Worm (Caenorhabditis elegans) whole organism, L1 larva: ENCODE data around the gene M163.8.
A peak's percentile ranks its signal among the peaks of the same experiment; 100 is the strongest.

Experiments
- C16A3.4 ChIP-seq: fragments of 150-350 bp; optimal IDR thresholded peaks from 2 replicates; lab custom pipeline; 2014; ENCODE audit warnings: missing biosample characterization, missing genetic modification characterization
- Y116A8C.19 ChIP-seq: sonication (generic microtip); optimal IDR thresholded peaks from 2 replicates; lab custom pipeline; 2016; ENCODE audit warnings: missing compliant biosample characterization, missing genetic modification characterization, borderline replicate concordance
- ama-1 ChIP-seq: fragments of 150-350 bp; optimal IDR thresholded peaks from 2 replicates; lab custom pipeline; 2014
- ceh-82 ChIP-seq, 3 experiments: fragments of 150-350 bp in 1 of 3; sonication (generic microtip) in 2 of 3; optimal IDR thresholded peaks; 2 replicates each; lab custom pipeline; 2014 to 2017; ENCODE audit warnings: missing biosample characterization in 3 of 3, missing genetic modification characterization in 3 of 3
- dpl-1 ChIP-seq, 3 experiments: fragments of 150-350 bp in 2 of 3; sonication (generic microtip) in 1 of 3; optimal IDR thresholded peaks; 2 replicates each; lab custom pipeline; 2014 to 2017; ENCODE audit warnings: missing biosample characterization in 3 of 3, missing genetic modification characterization in 3 of 3, missing genetic modification reagents in 3 of 3
- dsc-1 ChIP-seq: sonication (generic microtip); optimal IDR thresholded peaks from 2 replicates; lab custom pipeline; 2016; ENCODE audit warnings: mild to moderate bottlenecking, missing genetic modification characterization, missing compliant biosample characterization
- egl-13 ChIP-seq: sonication (generic microtip); optimal IDR thresholded peaks from 2 replicates; lab custom pipeline; 2016; ENCODE audit warnings: missing genotype, missing genetic modification reagents, missing genetic modification characterization, missing compliant biosample characterization
- egl-27 ChIP-seq, 2 experiments: fragments of 150-350 bp in 1 of 2; sonication (generic microtip); optimal IDR thresholded peaks; 3 replicates each; lab custom pipeline; 2017 to 2018; ENCODE audit warnings: missing biosample characterization in 2 of 2, missing genetic modification characterization in 2 of 2, missing genetic modification reagents in 2 of 2
- elt-2 ChIP-seq: sonication (generic microtip); optimal IDR thresholded peaks from 2 replicates; lab custom pipeline; 2016; ENCODE audit warnings: missing genetic modification characterization, mild to moderate bottlenecking, inconsistent platforms, missing compliant biosample characterization, missing genetic modification reagents
- elt-3 ChIP-seq, 6 experiments: fragments of 150-350 bp in 1 of 6; sonication (generic microtip); optimal IDR thresholded peaks; 2 replicates each; lab custom pipeline; 2017 to 2018; ENCODE audit warnings: missing biosample characterization in 6 of 6, missing genetic modification characterization in 6 of 6, inconsistent platforms in 1 of 6
- fkh-8 ChIP-seq: sonication (generic microtip); optimal IDR thresholded peaks from 2 replicates; lab custom pipeline; 2016; ENCODE audit warnings: mild to moderate bottlenecking, missing genetic modification characterization, missing compliant biosample characterization
- fos-1 ChIP-seq: fragments of 150-350 bp; optimal IDR thresholded peaks from 2 replicates; lab custom pipeline; 2014; ENCODE audit warnings: missing biosample characterization, missing genetic modification characterization
- grh-1 ChIP-seq: fragments of 200-800 bp; sonication (Bioruptor generic); IDR thresholded peaks from 2 replicates; pipeline ENCODE4 v1.3.6; 2022; ENCODE audit warnings: missing genetic modification reagents, missing genetic modification characterization, missing compliant biosample characterization
- hpl-2 ChIP-seq: fragments of 150-350 bp; optimal IDR thresholded peaks from 2 replicates; lab custom pipeline; 2014; ENCODE audit warnings: missing biosample characterization, missing genetic modification reagents, missing genetic modification characterization
- jun-1 ChIP-seq: fragments of 150-350 bp; optimal IDR thresholded peaks from 2 replicates; lab custom pipeline; 2014; ENCODE audit warnings: missing biosample characterization, missing genetic modification reagents, missing genetic modification characterization
- lin-13 ChIP-seq: fragments of 150-350 bp; optimal IDR thresholded peaks from 2 replicates; lab custom pipeline; 2014; ENCODE audit warnings: missing biosample characterization, missing genetic modification reagents, missing genetic modification characterization
- lin-14 ChIP-seq: fragments of 200-800 bp; sonication (Bioruptor generic); optimal IDR thresholded peaks from 2 replicates; lab custom pipeline; 2018; ENCODE audit warnings: mild to moderate bottlenecking, missing genetic modification characterization, moderate library complexity, missing compliant biosample characterization
- lin-15B ChIP-seq: fragments of 150-350 bp; sonication (generic microtip); optimal IDR thresholded peaks from 3 replicates; lab custom pipeline; 2014; ENCODE audit warnings: missing biosample characterization, missing genetic modification characterization
- lir-3 ChIP-seq: sonication (generic microtip); optimal IDR thresholded peaks from 2 replicates; lab custom pipeline; 2016; ENCODE audit warnings: mild to moderate bottlenecking, missing genetic modification characterization, moderate library complexity, missing compliant biosample characterization; ENCODE audit not compliant: poor library complexity
- lsy-2 ChIP-seq, 2 experiments: fragments of 150-350 bp; optimal IDR thresholded peaks; 2 replicates each; lab custom pipeline; 2014; ENCODE audit warnings: missing biosample characterization in 2 of 2, missing genetic modification characterization in 2 of 2
- nhr-11 ChIP-seq: fragments of 150-350 bp; optimal IDR thresholded peaks from 2 replicates; lab custom pipeline; 2014; ENCODE audit warnings: missing biosample characterization, missing genetic modification characterization
- nhr-12 ChIP-seq: sonication (generic microtip); optimal IDR thresholded peaks from 2 replicates; lab custom pipeline; 2017; ENCODE audit warnings: missing biosample characterization, missing genetic modification characterization
- nhr-19 ChIP-seq: fragments of 200-800 bp; sonication (Bioruptor generic); conservative IDR thresholded peaks from 2 replicates; pipeline ENCODE4 v1.3.6; 2022; ENCODE audit warnings: missing genetic modification characterization, missing compliant biosample characterization
- nhr-20 ChIP-seq: sonication (generic microtip); optimal IDR thresholded peaks from 2 replicates; lab custom pipeline; 2016; ENCODE audit warnings: mild to moderate bottlenecking, missing genetic modification characterization, missing compliant biosample characterization
- nhr-47 ChIP-seq: sonication (generic microtip); optimal IDR thresholded peaks from 2 replicates; lab custom pipeline; 2016; ENCODE audit warnings: mild to moderate bottlenecking, missing genetic modification characterization, moderate library complexity, missing compliant biosample characterization
- nhr-71 ChIP-seq: sonication (generic microtip); optimal IDR thresholded peaks from 2 replicates; lab custom pipeline; 2016; ENCODE audit warnings: mild to moderate bottlenecking, missing genetic modification characterization, moderate library complexity, missing compliant biosample characterization
- nhr-76 ChIP-seq: sonication (generic microtip); optimal IDR thresholded peaks from 2 replicates; lab custom pipeline; 2017; ENCODE audit warnings: missing biosample characterization, missing genetic modification characterization
- nhr-77 ChIP-seq: fragments of 150-350 bp; optimal IDR thresholded peaks from 2 replicates; lab custom pipeline; 2014; ENCODE audit warnings: missing biosample characterization, missing genetic modification characterization
- nhr-84 ChIP-seq: sonication (generic microtip); optimal IDR thresholded peaks from 2 replicates; lab custom pipeline; 2017; ENCODE audit warnings: missing biosample characterization, missing genetic modification characterization
- pax-3 ChIP-seq: fragments of 200-800 bp; sonication (Bioruptor generic); optimal IDR thresholded peaks from 2 replicates; lab custom pipeline; 2018; ENCODE audit warnings: mild to moderate bottlenecking, missing genetic modification characterization, moderate library complexity, missing compliant biosample characterization
- skn-1 ChIP-seq: fragments of 150-350 bp; optimal IDR thresholded peaks from 2 replicates; lab custom pipeline; 2014; ENCODE audit warnings: missing biosample characterization, missing genetic modification characterization
- snpc-4 ChIP-seq: fragments of 150-350 bp; optimal IDR thresholded peaks from 2 replicates; lab custom pipeline; 2014; ENCODE audit warnings: missing biosample characterization, missing genetic modification characterization
- snu-23 ChIP-seq: sonication (generic microtip); optimal IDR thresholded peaks from 2 replicates; lab custom pipeline; 2016; ENCODE audit warnings: missing genetic modification characterization, missing compliant biosample characterization
- sox-4 ChIP-seq: sonication (generic microtip); optimal IDR thresholded peaks from 2 replicates; lab custom pipeline; 2016; ENCODE audit warnings: missing genetic modification characterization, missing compliant biosample characterization
- swsn-7 ChIP-seq: sonication (generic microtip); optimal IDR thresholded peaks from 2 replicates; lab custom pipeline; 2016; ENCODE audit warnings: missing genetic modification characterization, missing compliant biosample characterization
- tbx-2 ChIP-seq: sonication (generic microtip); optimal IDR thresholded peaks from 2 replicates; lab custom pipeline; 2016; ENCODE audit warnings: missing genetic modification characterization, missing compliant biosample characterization
- tlp-1 ChIP-seq: fragments of 150-350 bp; optimal IDR thresholded peaks from 2 replicates; lab custom pipeline; 2014; ENCODE audit warnings: missing biosample characterization, missing genetic modification characterization
- unc-130 ChIP-seq: fragments of 150-350 bp; optimal IDR thresholded peaks from 2 replicates; lab custom pipeline; 2017; ENCODE audit warnings: missing biosample characterization, missing genetic modification characterization, inconsistent platforms
- unc-86 ChIP-seq: sonication (generic microtip); optimal IDR thresholded peaks from 2 replicates; lab custom pipeline; 2016; ENCODE audit warnings: missing genetic modification characterization, missing compliant biosample characterization
- vab-15 ChIP-seq: sonication (generic microtip); optimal IDR thresholded peaks from 2 replicates; lab custom pipeline; 2017; ENCODE audit warnings: missing genotype, mild to moderate bottlenecking, missing genetic modification characterization, missing compliant biosample characterization
- xbp-1 ChIP-seq: sonication (generic microtip); optimal IDR thresholded peaks from 2 replicates; lab custom pipeline; 2016; ENCODE audit warnings: missing genetic modification characterization, missing compliant biosample characterization
- zag-1 ChIP-seq: fragments of 150-350 bp; optimal IDR thresholded peaks from 2 replicates; lab custom pipeline; 2014; ENCODE audit warnings: missing biosample characterization, missing genetic modification characterization
- zip-4 ChIP-seq: fragments of 200-800 bp; sonication (Bioruptor generic); optimal IDR thresholded peaks from 2 replicates; lab custom pipeline; 2018; ENCODE audit warnings: mild to moderate bottlenecking, missing genetic modification characterization, moderate library complexity, missing compliant biosample characterization

The M163.8 gene

DNA sequence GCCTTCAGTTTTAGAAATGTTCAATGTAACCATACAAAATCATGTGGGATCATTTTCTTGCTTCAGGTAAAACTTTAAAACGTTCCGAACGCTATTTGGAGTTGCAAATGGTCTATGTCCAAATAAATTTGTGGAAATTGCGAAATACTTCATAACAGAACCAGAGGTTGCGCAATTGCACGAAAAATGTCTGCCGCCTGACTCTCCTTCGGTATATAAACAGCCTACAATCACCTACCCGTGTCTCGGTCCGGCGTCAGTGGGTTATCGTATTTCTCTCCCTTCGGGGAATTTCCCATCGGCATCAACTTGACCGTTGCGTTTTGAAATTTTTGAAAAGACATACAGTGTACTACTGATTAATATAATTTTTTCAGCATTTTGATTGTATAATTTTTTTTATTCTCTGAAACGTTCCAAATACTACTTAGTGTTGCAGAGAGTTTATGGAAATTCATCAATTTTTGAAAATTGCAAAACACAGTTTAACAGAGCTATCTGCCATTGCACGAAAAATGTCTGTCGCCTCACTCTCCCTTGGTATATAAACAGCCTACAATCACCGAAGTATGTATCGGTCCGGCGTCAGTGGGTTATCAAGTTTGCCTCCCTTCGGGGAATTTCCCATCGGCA, 8.2 kb upstream of the M163.8 start (continued):
- TF ChIP-seq zip-4 (GFP tag; lab: Kevin White, UChicago) (peak; percentile 98), lin-15B (tag; lab: Kevin White, UChicago) (no peak), nhr-11 (tag; lab: Kevin White, UChicago) (no peak), zag-1 (no peak), nhr-47 (tag; lab: Kevin White, UChicago) (peak; percentile 71), unc-130 (tag; lab: Kevin White, UChicago) (peak; percentile 7), nhr-20 (tag; lab: Kevin White, UChicago) (peak; percentile 71), grh-1 (GFP tag; lab: Robert Waterston, UW) (peak; percentile 45; the same call in 1 of the 2 replicates), elt-3 (tag; optimal IDR thresholded peaks at IDR 0.05; lab: Kevin White, UChicago) (peak in 3 of 6 experiments; percentile 18 to 79 (median 66)), nhr-77 (tag; lab: Kevin White, UChicago) (peak; percentile 30), lir-3 (tag; lab: Kevin White, UChicago) (no peak), elt-2 (tag; lab: Kevin White, UChicago) (peak; percentile 56)

ce11 chrX:14477338-14477737, 7.6 kb upstream of the M163.8 start:
- no peak for TF ChIP-seq C16A3.4 (tag; lab: Kevin White, UChicago)
- TF ChIP-seq nhr-19: 0 out of 2 replicates have a peak, but pooled peaks have one; percentile 7
- no peak for TF ChIP-seq nhr-12
- peak; percentile 18 for TF ChIP-seq nhr-47 (tag; lab: Kevin White, UChicago)
- peak; percentile 35 for TF ChIP-seq elt-2 (tag; lab: Kevin White, UChicago)
- no peak for TF ChIP-seq dsc-1
- TF ChIP-seq skn-1 (tag; lab: Kevin White, UChicago): peak; percentile 2
- TF ChIP-seq Y116A8C.19 (tag; lab: Kevin White, UChicago): no peak
- TF ChIP-seq fos-1 (tag; lab: Kevin White, UChicago): no peak
- no peak for TF ChIP-seq lsy-2 (tag; optimal IDR thresholded peaks at IDR 0.05; lab: Kevin White, UChicago)
- no peak for TF ChIP-seq nhr-84
- peak; percentile 0 for TF ChIP-seq nhr-20 (tag; lab: Kevin White, UChicago)
- TF ChIP-seq ama-1 (lab: Kevin White, UChicago): no peak
- no peak for TF ChIP-seq snu-23 (GFP tag; lab: Kevin White, UChicago)
- peak; percentile 95 for TF ChIP-seq snpc-4 (tag; lab: Kevin White, UChicago)
- no peak for TF ChIP-seq grh-1 (GFP tag; lab: Robert Waterston, UW)

- TF ChIP-seq lir-3 (tag; lab: Kevin White, UChicago) (peak; percentile 28), dsc-1 (peak; percentile 82), snu-23 (GFP tag; lab: Kevin White, UChicago) (peak; percentile 29), nhr-47 (tag; lab: Kevin White, UChicago) (peak; percentile 76), lin-15B (tag; lab: Kevin White, UChicago) (no peak), skn-1 (tag; lab: Kevin White, UChicago) (peak; percentile 36), swsn-7 (peak; percentile 67), zip-4 (GFP tag; lab: Kevin White, UChicago) (peak; percentile 72), xbp-1 (tag; lab: Kevin White, UChicago) (peak; percentile 27), snpc-4 (tag; lab: Kevin White, UChicago) (peak; percentile 98), pax-3 (tag; lab: Kevin White, UChicago) (peak; percentile 32), nhr-20 (tag; lab: Kevin White, UChicago) (peak; percentile 26), hpl-2 (GFP tag; lab: Kevin White, UChicago) (no peak), unc-86 (tag; lab: Kevin White, UChicago) (peak; percentile 42), tlp-1 (no peak), tbx-2 (peak; percentile 29), nhr-71 (peak; percentile 62), fkh-8 (tag; lab: Kevin White, UChicago) (peak; percentile 61), lsy-2 (tag; optimal IDR thresholded peaks at IDR 0.05; lab: Kevin White, UChicago) (peak; percentile 23 to 42), lin-14 (GFP tag; lab: Kevin White, UChicago) (peak; percentile 31), sox-4 (peak; percentile 64), nhr-76 (tag; lab: Kevin White, UChicago) (no peak), egl-27 (tag; optimal IDR thresholded peaks at IDR 0.05; lab: Kevin White, UChicago) (no peak), ceh-82 (tag; optimal IDR thresholded peaks at IDR 0.05; lab: Kevin White, UChicago) (peak; percentile 22 to 41 (median 34)), dpl-1 (GFP tag; optimal IDR thresholded peaks at IDR 0.05; lab: Kevin White, UChicago) (no peak), egl-13 (peak; percentile 90), lin-13 (no peak), fos-1 (tag; lab: Kevin White, UChicago) (no peak), nhr-19 (peak; percentile 20), vab-15 (tag; lab: Kevin White, UChicago) (no peak), jun-1 (peak; percentile 33)
- TF ChIP-seq, all 84 proteins: peak for 22
Measured at ce11 chrX:14478193-14478592, 6.7 kb upstream of the M163.8 start.
